Fruit fly (Drosophila melanogaster): ENCODE data around the gene CG46468.
A peak's percentile ranks its signal among the peaks of the same experiment; 100 is the strongest.

The CG46468 gene

dm6 chr2L:9567398-9567856 is 2.2 kb upstream of the CG46468 start (continued):
- TF ChIP-seq CG12942 (GFP tag; optimal IDR thresholded peaks at IDR 0.05) (peak; percentile 90), Spps (tag; optimal IDR thresholded peaks at IDR 0.05) (peak; percentile 91), gt (GFP tag; IDR thresholded peaks at IDR 0.05) (peak; percentile 72), MTF-1 (GFP tag; optimal IDR thresholded peaks at IDR 0.05; ENCODE audit: borderline replicate concordance) (peak; percentile 100), YL-1 (GFP tag; optimal IDR thresholded peaks at IDR 0.05) (peak; percentile 100), NfI (GFP tag; optimal IDR thresholded peaks at IDR 0.05) (peak; percentile 100), CG18262 (tag; optimal IDR thresholded peaks at IDR 0.05) (peak; percentile 91), Meics (GFP tag; optimal IDR thresholded peaks at IDR 0.05) (peak; percentile 99), chn (GFP tag; optimal IDR thresholded peaks at IDR 0.05) (peak; percentile 90), repo (GFP tag; optimal IDR thresholded peaks at IDR 0.05) (peak; percentile 94), h (optimal IDR thresholded peaks at IDR 0.05) (no peak), CG4730 (GFP tag; IDR thresholded peaks at IDR 0.05) (peak; percentile 87), Sin3A (optimal IDR thresholded peaks at IDR 0.05) (no peak), Hmr (GFP tag; optimal IDR thresholded peaks at IDR 0.05) (peak; percentile 100), Oaz (GFP tag; IDR thresholded peaks at IDR 0.05) (peak; percentile 93), CG7372 (GFP tag; IDR thresholded peaks at IDR 0.05) (peak; percentile 92), Hr3 (GFP tag; optimal IDR thresholded peaks at IDR 0.05) (peak; percentile 82), Adf1 (GFP tag; IDR thresholded peaks at IDR 0.05) (peak; percentile 95), Xrp1 (GFP tag; IDR thresholded peaks at IDR 0.05) (peak; percentile 65; the same call in 1 of the 2 replicates), trh (GFP tag; optimal IDR thresholded peaks at IDR 0.05) (peak; percentile 96), CG10565 (GFP tag; optimal IDR thresholded peaks at IDR 0.05) (peak; percentile 90), klu (GFP tag; IDR thresholded peaks at IDR 0.05) (peak; percentile 49), otp (GFP tag; IDR thresholded peaks at IDR 0.05) (peak; percentile 99), eyg (GFP tag; optimal IDR thresholded peaks at IDR 0.05) (peak; percentile 95), CG7271 (tag; optimal IDR thresholded peaks at IDR 0.05) (peak; percentile 97), pnt (GFP tag; optimal IDR thresholded peaks at IDR 0.05) (peak; percentile 37), CG9609 (GFP tag; optimal IDR thresholded peaks at IDR 0.05) (peak; percentile 88), Nf-YC (tag; optimal IDR thresholded peaks at IDR 0.05) (peak; percentile 88), CG7556 (GFP tag; optimal IDR thresholded peaks at IDR 0.05) (peak; percentile 94), sd (tag; optimal IDR thresholded peaks at IDR 0.05) (peak; percentile 94), tio (GFP tag; optimal IDR thresholded peaks at IDR 0.05) (peak; percentile 90), CG4360 (GFP tag; IDR thresholded peaks at IDR 0.05) (peak; percentile 94), pita (GFP tag; optimal IDR thresholded peaks at IDR 0.05) (no peak), CG1024 (GFP tag; IDR thresholded peaks at IDR 0.05) (peak; percentile 95), CG1233 (GFP tag; optimal IDR thresholded peaks at IDR 0.05) (peak; percentile 99), vvl (GFP tag; IDR thresholded peaks at IDR 0.05) (peak; percentile 99), sr (GFP tag; IDR thresholded peaks at IDR 0.05) (peak; percentile 99), CG9932 (GFP tag; IDR thresholded peaks at IDR 0.05) (peak; percentile 85), zfh1 (GFP tag; IDR thresholded peaks at IDR 0.05) (peak; percentile 95), gfzf (GFP tag; optimal IDR thresholded peaks at IDR 0.05) (peak; percentile 0), Dll (GFP tag; IDR thresholded peaks at IDR 0.05; ENCODE audit: partially characterized antibody) (no peak), CG14710 (tag; optimal IDR thresholded peaks at IDR 0.05) (peak; percentile 88), ac (GFP tag; optimal IDR thresholded peaks at IDR 0.05) (peak; percentile 89), Ets97D (GFP tag; optimal IDR thresholded peaks at IDR 0.05) (peak; percentile 100), ken (GFP tag; IDR thresholded peaks at IDR 0.05) (peak; percentile 93), CG9215 (GFP tag; IDR thresholded peaks at IDR 0.05) (peak; percentile 65), tup (GFP tag; optimal IDR thresholded peaks at IDR 0.05) (peak; percentile 94), jumu (GFP tag; optimal IDR thresholded peaks at IDR 0.05) (peak; percentile 64), sisA (GFP tag; IDR thresholded peaks at IDR 0.05) (peak; percentile 41; the same call in 1 of the 2 replicates), CG10274 (GFP tag; optimal IDR thresholded peaks at IDR 0.05) (peak; percentile 95), CG6175 (GFP tag; IDR thresholded peaks at IDR 0.05) (peak; percentile 94), CG11695 (GFP tag; IDR thresholded peaks at IDR 0.05) (peak; percentile 94)
